Worm (Caenorhabditis elegans) whole organism, L1 larva: ENCODE results near the gene C25A8.5.

ENCODE experiments used
- egl-27 ChIP-seq, 2 experiments: fragments of 150-350 bp in 1 of 2; sonication (generic microtip); optimal IDR thresholded peaks; 3 replicates each; lab custom pipeline; 2017 to 2018; ENCODE audit warnings: missing biosample characterization in 2 of 2, missing genetic modification characterization in 2 of 2, missing genetic modification reagents in 2 of 2
- lin-39 ChIP-seq: fragments of 150-350 bp; optimal IDR thresholded peaks from 2 replicates; lab custom pipeline; 2014; ENCODE audit warnings: missing biosample characterization, missing genetic modification reagents, missing genetic modification characterization
- nhr-237 ChIP-seq: fragments of 150-350 bp; optimal IDR thresholded peaks from 2 replicates; lab custom pipeline; 2014; ENCODE audit warnings: missing biosample characterization, missing genetic modification characterization
- unc-62 ChIP-seq: fragments of 150-350 bp; optimal IDR thresholded peaks from 2 replicates; lab custom pipeline; 2014; ENCODE audit warnings: missing biosample characterization, missing genetic modification reagents, missing genetic modification characterization
- unc-98 ChIP-seq: fragments of 200-800 bp; sonication (Bioruptor generic); IDR thresholded peaks from 2 replicates; pipeline ENCODE4 v1.3.6; 2022; ENCODE audit warnings: missing genetic modification characterization, missing compliant biosample characterization

DNA sequence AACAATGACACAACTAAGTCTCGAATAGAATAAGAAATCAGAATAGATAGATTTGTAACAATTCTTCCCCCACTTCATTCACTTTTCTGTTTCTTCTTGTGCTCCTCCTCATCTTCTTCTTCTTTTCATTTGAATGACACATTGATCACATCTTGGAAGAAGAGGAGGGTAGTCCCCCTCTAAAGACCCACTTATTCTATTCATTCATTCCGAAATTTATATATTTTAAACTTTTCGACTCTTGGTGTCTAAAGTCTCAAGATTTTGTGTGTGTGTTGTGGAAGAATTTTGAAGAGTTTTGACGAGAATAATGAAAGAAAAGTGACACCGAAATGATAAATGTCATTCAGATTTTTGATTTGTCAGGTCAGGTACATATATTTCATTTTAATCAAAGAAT lies 8.2 kb upstream of the C25A8.5 start:
- TF ChIP-seq unc-98 (GFP tag; lab: Robert Waterston, UW) (no peak), nhr-237 (tag; lab: Kevin White, UChicago) (no peak), egl-27 (tag; optimal IDR thresholded peaks at IDR 0.05; lab: Kevin White, UChicago) (no peak), lin-39 (tag; lab: Kevin White, UChicago) (no peak), unc-62 (GFP tag; lab: Kevin White, UChicago) (no peak)
